Fruit fly (Drosophila melanogaster): ENCODE data around the gene dpr19.

The dpr19 gene

dm6 chr2L:10381890-10382450 lies 6.0 kb downstream of the dpr19 start, which contains the start of gene CG5096 (continued):
- peak; percentile 78 for TF ChIP-seq CG5180 (GFP tag; optimal IDR thresholded peaks at IDR 0.05)
- no peak for TF ChIP-seq Tbp (GFP tag; optimal IDR thresholded peaks at IDR 0.05)
- no peak for TF ChIP-seq unc-4 (GFP tag; IDR thresholded peaks at IDR 0.05; ENCODE audit: partially characterized antibody)
- TF ChIP-seq tin (GFP tag; optimal IDR thresholded peaks at IDR 0.05) = peak; percentile 67
- peak; percentile 63; the same call in 1 of the 3 replicates for TF ChIP-seq CG6175 (GFP tag; IDR thresholded peaks at IDR 0.05)
- TF ChIP-seq cwo (GFP tag; optimal IDR thresholded peaks at IDR 0.05) = peak; percentile 92
- peak; percentile 95 for TF ChIP-seq HmgZ (tag; optimal IDR thresholded peaks at IDR 0.05)
- peak; percentile 55 for TF ChIP-seq chn (GFP tag; optimal IDR thresholded peaks at IDR 0.05)
- no peak; the same call in 1 of the 2 replicates for TF ChIP-seq dimm (GFP tag; IDR thresholded peaks at IDR 0.05)
- peak; percentile 93 for TF ChIP-seq grau (tag; optimal IDR thresholded peaks at IDR 0.05)
- TF ChIP-seq CG12219 (GFP tag; optimal IDR thresholded peaks at IDR 0.05) = peak; percentile 89
- TF ChIP-seq Chrac-16 (GFP tag; optimal IDR thresholded peaks at IDR 0.05) = peak; percentile 58
- peak; percentile 79 for TF ChIP-seq az2 (GFP tag; optimal IDR thresholded peaks at IDR 0.05)
- TF ChIP-seq ttk (GFP tag; IDR thresholded peaks at IDR 0.05) = peak; percentile 82; the same call in 1 of the 2 replicates
- peak; percentile 95 for TF ChIP-seq PHDP (tag; optimal IDR thresholded peaks at IDR 0.05)
- no peak for TF ChIP-seq CG13287 (GFP tag; IDR thresholded peaks at IDR 0.05; ENCODE audit: partially characterized antibody)
- TF ChIP-seq BtbVII (GFP tag; optimal IDR thresholded peaks at IDR 0.05) = peak; percentile 90
- TF ChIP-seq gce (GFP tag; IDR thresholded peaks at IDR 0.05) = no peak; the same call in 2 of the 3 replicates
- no peak for TF ChIP-seq Abd-B (GFP tag; optimal IDR thresholded peaks at IDR 0.05)
- TF ChIP-seq shn (GFP tag; optimal IDR thresholded peaks at IDR 0.05) = peak; percentile 18
- TF ChIP-seq Rx (GFP tag; IDR thresholded peaks at IDR 0.05) = no peak
- peak; percentile 84 for TF ChIP-seq schlank (tag; optimal IDR thresholded peaks at IDR 0.05)
- peak; percentile 80 for TF ChIP-seq CG4730 (GFP tag; IDR thresholded peaks at IDR 0.05)
- peak; percentile 93 for TF ChIP-seq lilli (GFP tag; optimal IDR thresholded peaks at IDR 0.05)
- no peak for TF ChIP-seq CG11560 (tag; IDR thresholded peaks at IDR 0.05)
- TF ChIP-seq Hand (GFP tag; optimal IDR thresholded peaks at IDR 0.05) = peak; percentile 89
- TF ChIP-seq caup (GFP tag; optimal IDR thresholded peaks at IDR 0.05; ENCODE audit: severe bottlenecking) = peak; percentile 93
- TF ChIP-seq ATbp (GFP tag; optimal IDR thresholded peaks at IDR 0.05) = peak; percentile 82
- peak; percentile 84 for TF ChIP-seq gsb (GFP tag; IDR thresholded peaks at IDR 0.05)
- no peak for TF ChIP-seq zen2 (GFP tag; IDR thresholded peaks at IDR 0.05; ENCODE audit: partially characterized antibody)
- no peak for TF ChIP-seq knrl (GFP tag; IDR thresholded peaks at IDR 0.05; ENCODE audit: partially characterized antibody)
- TF ChIP-seq NfI (GFP tag; optimal IDR thresholded peaks at IDR 0.05) = peak; percentile 89
- peak; percentile 52 for TF ChIP-seq NK7.1 (GFP tag; optimal IDR thresholded peaks at IDR 0.05)
- TF ChIP-seq dati (GFP tag; IDR thresholded peaks at IDR 0.05) = peak; percentile 63; the same call in 1 of the 2 replicates
- TF ChIP-seq al (GFP tag; IDR thresholded peaks at IDR 0.05) = peak; percentile 78
- peak; percentile 64 for TF ChIP-seq CG6654 (GFP tag; optimal IDR thresholded peaks at IDR 0.05)
- peak; percentile 94 for TF ChIP-seq ci (GFP tag; IDR thresholded peaks at IDR 0.05)
- TF ChIP-seq CG8944 (GFP tag; optimal IDR thresholded peaks at IDR 0.05) = peak; percentile 43
- TF ChIP-seq luna (GFP tag; optimal IDR thresholded peaks at IDR 0.05) = peak; percentile 45
- TF ChIP-seq Oli (tag; optimal IDR thresholded peaks at IDR 0.05) = peak; percentile 86
- TF ChIP-seq CG14014 (GFP tag; IDR thresholded peaks at IDR 0.05) = peak; percentile 92
- TF ChIP-seq tna (GFP tag; IDR thresholded peaks at IDR 0.05; ENCODE audit: partially characterized antibody) = no peak
- no peak for TF ChIP-seq cg (GFP tag; optimal IDR thresholded peaks at IDR 0.05)
- TF ChIP-seq sna (GFP tag; IDR thresholded peaks at IDR 0.05; ENCODE audit: partially characterized antibody) = no peak
- no peak for TF ChIP-seq Dll (GFP tag; IDR thresholded peaks at IDR 0.05; ENCODE audit: partially characterized antibody)
- TF ChIP-seq Ssrp (tag; optimal IDR thresholded peaks at IDR 0.05) = peak; percentile 62
- TF ChIP-seq NC2β (GFP tag; optimal IDR thresholded peaks at IDR 0.05) = peak; percentile 19
- peak; percentile 90 for TF ChIP-seq CG12299 (tag; optimal IDR thresholded peaks at IDR 0.05)
- no peak for TF ChIP-seq Doc2 (GFP tag; IDR thresholded peaks at IDR 0.05)
